Worm (Caenorhabditis elegans): ENCODE measurements around the gene irld-6.

DNA sequence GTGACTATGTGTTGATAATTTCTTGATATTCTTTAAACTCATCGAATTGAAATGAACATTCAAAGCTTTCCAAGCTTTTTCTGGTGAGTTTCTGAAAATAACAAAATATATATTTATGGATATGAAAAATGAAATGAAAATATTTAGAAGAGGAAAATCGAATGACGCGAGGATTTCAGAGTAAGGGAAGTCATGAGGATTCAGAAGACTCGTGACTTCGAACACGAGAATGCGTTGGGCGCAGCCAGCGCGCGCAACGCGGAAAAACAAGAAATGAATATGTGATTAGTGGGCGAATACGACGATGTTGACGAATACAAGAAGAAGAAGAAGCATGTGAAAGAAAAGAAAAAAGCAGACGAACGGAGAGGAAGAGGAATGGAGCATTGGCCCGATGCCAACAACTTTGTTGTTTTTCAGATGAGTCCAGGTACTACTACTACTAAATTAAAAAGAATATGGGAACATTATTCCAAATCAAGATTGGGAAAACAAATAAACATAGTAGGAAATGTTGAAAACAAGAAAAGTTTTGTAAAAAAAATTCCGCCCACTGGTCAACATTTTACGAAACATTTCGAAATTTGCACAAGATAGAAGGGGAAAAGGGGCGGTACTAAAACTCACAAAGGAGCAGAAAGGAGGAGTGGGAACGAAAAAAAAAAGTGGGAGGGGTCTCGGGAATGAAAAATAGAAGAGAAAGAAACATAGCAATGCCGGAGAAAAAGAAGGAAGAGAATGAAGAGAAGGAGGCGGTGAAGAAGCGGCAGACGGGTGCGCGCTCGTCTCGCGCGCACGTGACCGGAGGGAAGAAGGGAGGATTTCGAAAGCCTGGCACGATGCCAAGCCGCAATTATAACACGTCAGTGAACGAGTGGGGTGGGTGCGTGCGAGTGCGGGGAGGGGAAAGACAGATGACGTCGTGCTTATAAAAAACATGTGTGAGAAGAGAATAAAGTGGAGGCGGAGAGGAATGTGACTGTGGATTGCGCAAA lies 41.1 kb downstream of the irld-6 start:
- TF ChIP-seq nhr-25 (tag; optimal IDR thresholded peaks at IDR 0.05), result peak; percentile 83
- no peak for TF ChIP-seq eor-1 (tag; optimal IDR thresholded peaks at IDR 0.05)
- peak; percentile 66 for TF ChIP-seq skn-1 (tag; optimal IDR thresholded peaks at IDR 0.05)

All from whole organism, L3 larva.